Worm (Caenorhabditis elegans) whole organism, late embryonic: ENCODE data around the gene R09H3.2.
A peak's percentile ranks its signal among the peaks of the same experiment; 100 is the strongest.

ENCODE experiments used
- C08G9.2 ChIP-seq: sonication (generic microtip); optimal IDR thresholded peaks from 2 replicates; lab custom pipeline; 2016; ENCODE audit warnings: mild to moderate bottlenecking, missing genetic modification characterization, moderate library complexity, missing compliant biosample characterization
- K02D7.2 ChIP-seq: sonication (generic microtip); optimal IDR thresholded peaks from 2 replicates; lab custom pipeline; 2017; ENCODE audit warnings: mild to moderate bottlenecking, missing genetic modification characterization, missing compliant biosample characterization
- T23F11.4 ChIP-seq: fragments of 200-800 bp; sonication (Bioruptor generic); optimal IDR thresholded peaks from 2 replicates; lab custom pipeline; 2018; ENCODE audit warnings: mild to moderate bottlenecking, missing genetic modification characterization, missing compliant biosample characterization
- ahr-1 ChIP-seq: sonication (generic microtip); optimal IDR thresholded peaks from 2 replicates; lab custom pipeline; 2016; ENCODE audit warnings: missing genetic modification characterization, missing compliant biosample characterization
- ceh-18 ChIP-seq: sonication (generic microtip); optimal IDR thresholded peaks from 2 replicates; lab custom pipeline; 2016; ENCODE audit warnings: missing genetic modification characterization, missing compliant biosample characterization
- ceh-19 ChIP-seq: fragments of 200-800 bp; sonication (Bioruptor generic); optimal IDR thresholded peaks from 2 replicates; lab custom pipeline; 2018; ENCODE audit warnings: mild to moderate bottlenecking, missing genetic modification characterization, missing compliant biosample characterization
- ceh-2 ChIP-seq: sonication (generic microtip); optimal IDR thresholded peaks from 2 replicates; lab custom pipeline; 2016; ENCODE audit warnings: missing genotype, missing genetic modification characterization, missing compliant biosample characterization
- ceh-22 ChIP-seq: sonication (generic microtip); optimal IDR thresholded peaks from 2 replicates; lab custom pipeline; 2017; ENCODE audit warnings: missing biosample characterization, missing genetic modification characterization
- ceh-24 ChIP-seq: sonication (generic microtip); optimal IDR thresholded peaks from 2 replicates; lab custom pipeline; 2016; ENCODE audit warnings: mild to moderate bottlenecking, missing genetic modification characterization, missing compliant biosample characterization
- ceh-45 ChIP-seq: fragments of 200-800 bp; sonication (Bioruptor generic); IDR thresholded peaks from 2 replicates; pipeline ENCODE4 v1.3.6; 2022; ENCODE audit warnings: missing genetic modification reagents, missing genetic modification characterization, missing compliant biosample characterization
- ceh-9 ChIP-seq: sonication (generic microtip); optimal IDR thresholded peaks from 2 replicates; lab custom pipeline; 2016; ENCODE audit warnings: mild to moderate bottlenecking, missing genetic modification characterization, inconsistent platforms, missing compliant biosample characterization
- ets-4 ChIP-seq: sonication (generic microtip); optimal IDR thresholded peaks from 2 replicates; lab custom pipeline; 2016; ENCODE audit warnings: missing genetic modification characterization, missing compliant biosample characterization
- eyg-1 ChIP-seq: sonication (generic microtip); optimal IDR thresholded peaks from 2 replicates; lab custom pipeline; 2016; ENCODE audit warnings: missing genotype, missing genetic modification characterization, missing compliant biosample characterization
- gmeb-2 ChIP-seq: sonication (generic microtip); optimal IDR thresholded peaks from 2 replicates; lab custom pipeline; 2016; ENCODE audit warnings: missing genetic modification characterization, inconsistent platforms, missing compliant biosample characterization
- hlh-13 ChIP-seq: fragments of 200-800 bp; sonication (Bioruptor generic); optimal IDR thresholded peaks from 2 replicates; lab custom pipeline; 2018; ENCODE audit warnings: mild to moderate bottlenecking, missing genetic modification characterization, missing compliant biosample characterization
- hlh-30 ChIP-seq: sonication (generic microtip); optimal IDR thresholded peaks from 2 replicates; lab custom pipeline; 2017; ENCODE audit warnings: antibody characterized with exemption, missing genetic modification characterization, missing compliant biosample characterization; ENCODE audit not compliant: insufficient read depth
- mec-3 ChIP-seq: sonication (generic microtip); optimal IDR thresholded peaks from 2 replicates; lab custom pipeline; 2016; ENCODE audit warnings: borderline replicate concordance, missing genetic modification characterization, missing compliant biosample characterization
- nfya-1 ChIP-seq: sonication (generic microtip); optimal IDR thresholded peaks from 2 replicates; lab custom pipeline; 2017; ENCODE audit warnings: missing genetic modification characterization, mild to moderate bottlenecking, missing compliant biosample characterization, antibody characterized with exemption, moderate library complexity
- nhr-232 ChIP-seq: sonication (generic microtip); optimal IDR thresholded peaks from 2 replicates; lab custom pipeline; 2016; ENCODE audit warnings: missing genetic modification characterization, missing compliant biosample characterization
- odd-2 ChIP-seq: sonication (generic microtip); optimal IDR thresholded peaks from 2 replicates; lab custom pipeline; 2017; ENCODE audit warnings: antibody characterized with exemption, mild to moderate bottlenecking, missing genetic modification characterization, missing compliant biosample characterization
- pag-3 ChIP-seq: sonication (generic microtip); optimal IDR thresholded peaks from 2 replicates; lab custom pipeline; 2016; ENCODE audit warnings: missing compliant biosample characterization, missing genetic modification characterization, borderline replicate concordance
- pat-9 ChIP-seq: fragments of 200-800 bp; sonication (Bioruptor generic); optimal IDR thresholded peaks from 2 replicates; lab custom pipeline; 2018; ENCODE audit warnings: mild to moderate bottlenecking, missing genetic modification characterization, moderate library complexity, missing compliant biosample characterization
- pha-2 ChIP-seq: sonication (generic microtip); optimal IDR thresholded peaks from 2 replicates; lab custom pipeline; 2017; ENCODE audit warnings: mild to moderate bottlenecking, missing genetic modification characterization, missing compliant biosample characterization
- pqm-1 ChIP-seq: sonication (generic microtip); optimal IDR thresholded peaks from 2 replicates; lab custom pipeline; 2016; ENCODE audit warnings: missing genetic modification characterization, missing compliant biosample characterization
- pros-1 ChIP-seq: fragments of 150-350 bp; optimal IDR thresholded peaks from 2 replicates; lab custom pipeline; 2014; ENCODE audit warnings: missing biosample characterization, missing genetic modification reagents, missing genetic modification characterization
- rnt-1 ChIP-seq: sonication (generic microtip); optimal IDR thresholded peaks from 2 replicates; lab custom pipeline; 2016; ENCODE audit warnings: missing genetic modification characterization, missing compliant biosample characterization
- sdc-2 ChIP-seq: sonication (generic microtip); optimal IDR thresholded peaks from 2 replicates; lab custom pipeline; 2016; ENCODE audit warnings: missing genotype, missing genetic modification characterization, missing compliant biosample characterization
- syd-9 ChIP-seq: sonication (generic microtip); optimal IDR thresholded peaks from 2 replicates; lab custom pipeline; 2016; ENCODE audit warnings: mild to moderate bottlenecking, missing genetic modification characterization, moderate library complexity, missing compliant biosample characterization
- tbx-2 ChIP-seq: sonication (generic microtip); optimal IDR thresholded peaks from 2 replicates; lab custom pipeline; 2016; ENCODE audit warnings: missing genetic modification characterization, missing compliant biosample characterization
- unc-3 ChIP-seq, 2 experiments: fragments of 200-800 bp in 1 of 2; sonication (Bioruptor generic) in 1 of 2; sonication (generic microtip) in 1 of 2; conservative IDR thresholded peaks in 1 of 2; optimal IDR thresholded peaks in 1 of 2; 2 replicates each; pipeline versions ENCODE4 v1.3.6 to Lab custom; 2016 to 2022; ENCODE audit warnings: missing compliant biosample characterization in 2 of 2, missing genetic modification characterization in 2 of 2, missing genetic modification reagents in 1 of 2
- unc-42 ChIP-seq: sonication (generic microtip); optimal IDR thresholded peaks from 2 replicates; lab custom pipeline; 2016; ENCODE audit warnings: missing genotype, missing genetic modification characterization, missing compliant biosample characterization
- unc-86 ChIP-seq: sonication (generic microtip); optimal IDR thresholded peaks from 2 replicates; lab custom pipeline; 2016; ENCODE audit warnings: missing genetic modification characterization, missing compliant biosample characterization
- zip-5 ChIP-seq: sonication (generic microtip); optimal IDR thresholded peaks from 2 replicates; lab custom pipeline; 2016; ENCODE audit warnings: missing genetic modification characterization, missing compliant biosample characterization
- ztf-16 ChIP-seq: sonication (generic microtip); optimal IDR thresholded peaks from 2 replicates; lab custom pipeline; 2017; ENCODE audit warnings: missing genetic modification characterization, missing compliant biosample characterization

R09H3.2 gene

DNA sequence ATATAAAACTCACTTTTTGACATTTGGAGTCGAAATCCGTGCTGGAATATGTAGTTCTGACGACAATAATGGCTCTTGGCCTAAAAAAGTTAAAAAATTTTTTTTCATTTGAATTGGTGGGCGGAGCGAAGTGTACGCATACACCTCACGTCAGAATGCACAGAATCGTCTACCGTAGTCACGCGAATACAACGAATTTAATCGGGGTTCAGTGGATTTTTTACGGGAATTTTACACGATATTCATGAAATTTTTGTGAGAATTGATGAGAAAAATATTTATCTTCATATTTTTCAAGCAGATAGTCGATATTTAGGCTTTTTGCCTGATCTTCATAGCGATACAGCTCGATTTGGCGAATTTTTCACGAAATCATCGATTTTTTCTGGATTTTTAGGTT is 3.9 kb upstream of the R09H3.2 start, which contains the start of gene R09H3.3:
Gene R09H3.3, minus strand, starts transcription at position 101 of the 400 bp plus-strand sequence.
- TF ChIP-seq zip-5 (tag; lab: Kevin White, UChicago) (no peak), eyg-1 (tag; lab: Kevin White, UChicago) (no peak), ceh-24 (tag; lab: Kevin White, UChicago) (no peak), K02D7.2 (tag; lab: Kevin White, UChicago) (no peak), ets-4 (tag; lab: Kevin White, UChicago) (no peak), ztf-16 (tag; lab: Kevin White, UChicago) (no peak), hlh-30 (tag; lab: Kevin White, UChicago) (no peak)
- TF ChIP-seq, all 69 proteins: peak for 0

- no peak for TF ChIP-seq T23F11.4 (GFP tag; lab: Kevin White, UChicago)
- no peak for TF ChIP-seq C08G9.2 (tag; lab: Kevin White, UChicago)
- TF ChIP-seq mec-3 (tag; lab: Kevin White, UChicago): no peak
- no peak for TF ChIP-seq nfya-1 (tag; lab: Kevin White, UChicago)
- TF ChIP-seq ahr-1 (tag; lab: Kevin White, UChicago): no peak
- TF ChIP-seq unc-42: no peak
- no peak for TF ChIP-seq gmeb-2 (tag; lab: Kevin White, UChicago)
- no peak for TF ChIP-seq ceh-9 (tag; lab: Kevin White, UChicago)
- no peak for TF ChIP-seq unc-86 (tag; lab: Kevin White, UChicago)
- TF ChIP-seq odd-2: no peak
Measured at ce11 chrX:1667056-1667455, 2.2 kb upstream of the R09H3.2 start.

DNA sequence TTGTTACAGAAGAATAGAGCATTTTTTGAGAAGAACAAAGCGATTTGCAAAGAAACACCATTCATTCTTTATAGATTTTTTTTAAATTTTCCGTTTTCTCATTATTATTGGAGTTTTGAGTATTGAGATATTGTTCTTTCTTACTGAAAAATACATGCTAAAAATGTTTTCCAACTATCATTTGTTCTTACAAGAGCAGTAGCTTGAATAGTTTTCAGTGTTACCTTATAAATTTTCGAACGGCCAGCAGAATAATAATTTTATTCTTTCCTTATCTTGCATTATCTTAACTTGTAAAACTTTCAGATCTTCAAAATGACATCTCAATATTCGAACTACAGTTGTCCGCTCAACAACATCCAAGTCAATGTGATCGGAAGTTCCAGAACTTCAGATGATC is 9.6 kb downstream of the R09H3.2 start, which contains the start of gene tbx-32:
Gene tbx-32, plus strand, starts transcription at position 301 of the 400 bp plus-strand sequence.
- TF ChIP-seq ceh-22 (tag; lab: Kevin White, UChicago): no peak
- TF ChIP-seq syd-9 (tag; lab: Kevin White, UChicago): no peak
- no peak for TF ChIP-seq ztf-16 (tag; lab: Kevin White, UChicago)
- TF ChIP-seq ceh-45 (GFP tag; lab: Robert Waterston, UW): no peak
- TF ChIP-seq pros-1 (tag; lab: Kevin White, UChicago): no peak
- no peak for TF ChIP-seq rnt-1 (tag; lab: Kevin White, UChicago)
- TF ChIP-seq ceh-2 (tag; lab: Kevin White, UChicago): no peak
- no peak for TF ChIP-seq unc-42

- TF ChIP-seq ets-4 (tag; lab: Kevin White, UChicago) (no peak), tbx-2 (tag; lab: Kevin White, UChicago) (no peak), sdc-2 (peak; percentile 19), K02D7.2 (tag; lab: Kevin White, UChicago) (no peak), ceh-45 (GFP tag; lab: Robert Waterston, UW) (0 out of 2 replicates have a peak, but pooled peaks have one; percentile 11), eyg-1 (tag; lab: Kevin White, UChicago) (no peak), rnt-1 (tag; lab: Kevin White, UChicago) (no peak), nhr-232 (tag; lab: Kevin White, UChicago) (no peak), pha-2 (no peak)
Measured at ce11 chrX:1654146-1654545, 10.7 kb downstream of the R09H3.2 start, which contains the start of gene ZK380.6. Gene ZK380.6 (plus strand): TSS chrX:1654446.

DNA sequence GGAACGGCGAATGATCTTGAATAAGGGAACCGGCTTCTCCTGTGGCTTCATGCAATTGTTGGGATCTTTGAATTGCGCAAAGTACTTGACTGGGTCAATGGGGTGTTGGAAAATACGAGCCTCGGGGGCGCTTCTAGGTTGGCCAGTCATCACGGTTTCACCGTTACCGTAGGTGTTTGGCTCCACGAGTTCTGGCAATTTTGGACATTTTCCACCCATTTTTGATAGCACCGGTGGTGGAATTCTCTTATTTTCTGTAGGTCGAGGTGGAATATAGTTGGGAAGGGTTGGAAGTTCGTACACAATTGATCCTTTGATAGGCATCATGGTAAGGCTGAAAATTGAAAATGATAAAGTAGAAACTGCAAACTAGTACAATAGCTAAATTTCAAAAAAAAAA is 13.2 kb downstream of the R09H3.2 start, which contains the start of gene ZK380.4:
Gene ZK380.4, minus strand, starts transcription at position 327 of the 400 bp plus-strand sequence.
- no peak for TF ChIP-seq ceh-18 (tag; lab: Kevin White, UChicago)
- no peak for TF ChIP-seq hlh-13
- TF ChIP-seq pqm-1 (tag; lab: Kevin White, UChicago): no peak
- no peak for TF ChIP-seq pha-2
- TF ChIP-seq pag-3 (tag; lab: Kevin White, UChicago): no peak
- TF ChIP-seq ceh-9 (tag; lab: Kevin White, UChicago): no peak
- no peak for TF ChIP-seq ceh-19 (GFP tag; lab: Kevin White, UChicago)
- no peak for TF ChIP-seq unc-3 (GFP tag; conservative IDR thresholded peaks at IDR 0.05; lab: Robert Waterston, UW)
- TF ChIP-seq unc-3 (tag; optimal IDR thresholded peaks at IDR 0.05; lab: Kevin White, UChicago): no peak
- TF ChIP-seq pat-9 (tag; lab: Kevin White, UChicago): no peak
- TF ChIP-seq gmeb-2 (tag; lab: Kevin White, UChicago): no peak
- TF ChIP-seq, all 69 proteins: peak for 0
